Worm (Caenorhabditis elegans): ENCODE data around the gene ZK370.4.

Gene ZK370.4

ce11 chrIII:8731310-8731709 is at the start of gene ZK370.4:
Gene ZK370.4, minus strand, starts transcription at chrIII:8731410.
- no peak for TF ChIP-seq ets-7 (tag; optimal IDR thresholded peaks at IDR 0.05)
- no peak for TF ChIP-seq hmg-4 (GFP tag; optimal IDR thresholded peaks at IDR 0.05)
- no peak for TF ChIP-seq ceh-13 (GFP tag; optimal IDR thresholded peaks at IDR 0.05)
- no peak for TF ChIP-seq sea-1 (GFP tag; conservative IDR thresholded peaks at IDR 0.05)
- no peak for TF ChIP-seq hnd-1 (tag; optimal IDR thresholded peaks at IDR 0.05)
- TF ChIP-seq aly-1 (tag; optimal IDR thresholded peaks at IDR 0.05) = no peak

ce11 chrIII:8780473-8780872 is 49.3 kb upstream of the ZK370.4 start:
- TF ChIP-seq B0310.2 (tag; optimal IDR thresholded peaks at IDR 0.05) (no peak), ama-1 (optimal IDR thresholded peaks at IDR 0.05) (no peak), sea-1 (GFP tag; conservative IDR thresholded peaks at IDR 0.05) (no peak), tbx-37 (GFP tag; conservative IDR thresholded peaks at IDR 0.05) (no peak), flt-1 (GFP tag; IDR thresholded peaks at IDR 0.05) (no peak), tbx-11 (GFP tag; IDR thresholded peaks at IDR 0.05) (no peak), pes-1 (GFP tag; IDR thresholded peaks at IDR 0.05) (no peak), aly-1 (tag; optimal IDR thresholded peaks at IDR 0.05) (no peak), hmg-4 (GFP tag; optimal IDR thresholded peaks at IDR 0.05) (no peak), hnd-1 (tag; optimal IDR thresholded peaks at IDR 0.05) (no peak), hmbx-1 (tag; optimal IDR thresholded peaks at IDR 0.05) (no peak), F13C5.2 (tag; optimal IDR thresholded peaks at IDR 0.05) (no peak)

ce11 chrIII:8779912-8780311 is 48.7 kb upstream of the ZK370.4 start, which contains the start of gene K02D10.4:
Gene K02D10.4, minus strand, starts transcription at chrIII:8780012.
- no peak for TF ChIP-seq tra-4 (tag; optimal IDR thresholded peaks at IDR 0.05)
- TF ChIP-seq ama-1 (optimal IDR thresholded peaks at IDR 0.05) = no peak
- TF ChIP-seq hnd-1 (tag; optimal IDR thresholded peaks at IDR 0.05) = no peak
- TF ChIP-seq ceh-13 (GFP tag; optimal IDR thresholded peaks at IDR 0.05) = no peak
- TF ChIP-seq F13C5.2 (tag; optimal IDR thresholded peaks at IDR 0.05) = no peak
- TF ChIP-seq flt-1 (GFP tag; IDR thresholded peaks at IDR 0.05) = no peak
- TF ChIP-seq pes-1 (GFP tag; IDR thresholded peaks at IDR 0.05) = no peak
- TF ChIP-seq tbx-37 (GFP tag; conservative IDR thresholded peaks at IDR 0.05) = no peak
- no peak for TF ChIP-seq ceh-36 (tag; optimal IDR thresholded peaks at IDR 0.05)

- no peak for TF ChIP-seq ets-7 (tag; optimal IDR thresholded peaks at IDR 0.05)
- no peak for TF ChIP-seq aly-1 (tag; optimal IDR thresholded peaks at IDR 0.05)
Observed at ce11 chrIII:8775953-8776352, 44.7 kb upstream of the ZK370.4 start, which contains the start of gene snap-29. Gene snap-29, plus strand, starts transcription at chrIII:8776253.

- TF ChIP-seq ets-7 (tag; optimal IDR thresholded peaks at IDR 0.05) = no peak
- no peak for TF ChIP-seq scrt-1 (GFP tag; IDR thresholded peaks at IDR 0.05)
- TF ChIP-seq B0310.2 (tag; optimal IDR thresholded peaks at IDR 0.05) = no peak
- TF ChIP-seq aly-1 (tag; optimal IDR thresholded peaks at IDR 0.05) = no peak
- no peak for TF ChIP-seq sea-1 (GFP tag; conservative IDR thresholded peaks at IDR 0.05)
- no peak for TF ChIP-seq hmg-4 (GFP tag; optimal IDR thresholded peaks at IDR 0.05)
- TF ChIP-seq F13C5.2 (tag; optimal IDR thresholded peaks at IDR 0.05) = no peak
- TF ChIP-seq hmbx-1 (tag; optimal IDR thresholded peaks at IDR 0.05) = no peak
- no peak for TF ChIP-seq pes-1 (GFP tag; IDR thresholded peaks at IDR 0.05)
- TF ChIP-seq ceh-36 (tag; optimal IDR thresholded peaks at IDR 0.05) = no peak
- TF ChIP-seq hnd-1 (tag; optimal IDR thresholded peaks at IDR 0.05) = no peak
- no peak for TF ChIP-seq tra-4 (tag; optimal IDR thresholded peaks at IDR 0.05)
Observed at ce11 chrIII:8773375-8773774, 42.2 kb upstream of the ZK370.4 start.

ce11 chrIII:8772428-8773027 is 41.3 kb upstream of the ZK370.4 start:
- TF ChIP-seq hmbx-1 (tag; optimal IDR thresholded peaks at IDR 0.05) (no peak), scrt-1 (GFP tag; IDR thresholded peaks at IDR 0.05) (no peak), aly-1 (tag; optimal IDR thresholded peaks at IDR 0.05) (no peak), pes-1 (GFP tag; IDR thresholded peaks at IDR 0.05) (no peak)

ce11 chrIII:8771851-8772250 is 40.6 kb upstream of the ZK370.4 start, which contains the start of gene K02D10.3:
Gene K02D10.3, minus strand, starts transcription at chrIII:8771951.
- TF ChIP-seq scrt-1 (GFP tag; IDR thresholded peaks at IDR 0.05) = no peak
- TF ChIP-seq tra-4 (tag; optimal IDR thresholded peaks at IDR 0.05) = no peak

ce11 chrIII:8771162-8771561 is 40.0 kb upstream of the ZK370.4 start, which contains the start of gene K02D10.2:
Gene K02D10.2, minus strand, starts transcription at chrIII:8771262.
- no peak for TF ChIP-seq hmg-4 (GFP tag; optimal IDR thresholded peaks at IDR 0.05)
- no peak for TF ChIP-seq ama-1 (optimal IDR thresholded peaks at IDR 0.05)
- TF ChIP-seq tra-4 (tag; optimal IDR thresholded peaks at IDR 0.05) = no peak
- TF ChIP-seq hnd-1 (tag; optimal IDR thresholded peaks at IDR 0.05) = no peak
- TF ChIP-seq flt-1 (GFP tag; IDR thresholded peaks at IDR 0.05) = no peak
- no peak for TF ChIP-seq ceh-13 (GFP tag; optimal IDR thresholded peaks at IDR 0.05)
- no peak for TF ChIP-seq sea-1 (GFP tag; conservative IDR thresholded peaks at IDR 0.05)
- no peak for TF ChIP-seq B0310.2 (tag; optimal IDR thresholded peaks at IDR 0.05)
- TF ChIP-seq pes-1 (GFP tag; IDR thresholded peaks at IDR 0.05) = no peak
- no peak for TF ChIP-seq ceh-36 (tag; optimal IDR thresholded peaks at IDR 0.05)
- TF ChIP-seq ets-7 (tag; optimal IDR thresholded peaks at IDR 0.05) = no peak
- no peak for TF ChIP-seq F13C5.2 (tag; optimal IDR thresholded peaks at IDR 0.05)
- no peak for TF ChIP-seq scrt-1 (GFP tag; IDR thresholded peaks at IDR 0.05)
- TF ChIP-seq hmbx-1 (tag; optimal IDR thresholded peaks at IDR 0.05) = no peak
- TF ChIP-seq tbx-11 (GFP tag; IDR thresholded peaks at IDR 0.05) = no peak
- no peak for TF ChIP-seq aly-1 (tag; optimal IDR thresholded peaks at IDR 0.05)
- TF ChIP-seq tbx-37 (GFP tag; conservative IDR thresholded peaks at IDR 0.05) = no peak
